Worm (Caenorhabditis elegans): ENCODE measurements around the gene rps-29.

rps-29 gene

ce11 chrIII:793595-793994 is 505 bp upstream of the rps-29 start, which contains the start of gene snt-2 (continued):
- no peak for TF ChIP-seq ekl-4 (GFP tag; IDR thresholded peaks at IDR 0.05)
- TF ChIP-seq F39B2.1 (GFP tag; IDR thresholded peaks at IDR 0.05): no peak
- TF ChIP-seq B0035.1 (tag; optimal IDR thresholded peaks at IDR 0.05): no peak
- TF ChIP-seq aptf-2 (GFP tag; conservative IDR thresholded peaks at IDR 0.05): no peak
- no peak for TF ChIP-seq sptf-2 (GFP tag; optimal IDR thresholded peaks at IDR 0.05)
- TF ChIP-seq die-1 (tag; optimal IDR thresholded peaks at IDR 0.05): no peak
- TF ChIP-seq hrde-1 (tag; optimal IDR thresholded peaks at IDR 0.05; ENCODE audit: borderline replicate concordance): no peak
- peak; percentile 35 for TF ChIP-seq hmg-1.2 (GFP tag; IDR thresholded peaks at IDR 0.05)
- peak; percentile 20 for TF ChIP-seq dpl-1 (GFP tag; optimal IDR thresholded peaks at IDR 0.05)
- no peak for TF ChIP-seq attf-3 (GFP tag; conservative IDR thresholded peaks at IDR 0.05)
- no peak for TF ChIP-seq lin-26 (GFP tag; IDR thresholded peaks at IDR 0.05)
- no peak for TF ChIP-seq him-1 (tag; optimal IDR thresholded peaks at IDR 0.05)
- TF ChIP-seq ccch-3 (GFP tag; optimal IDR thresholded peaks at IDR 0.05): no peak
- peak; percentile 53 for TF ChIP-seq D2030.7 (GFP tag; IDR thresholded peaks at IDR 0.05)
- TF ChIP-seq F55B11.4 (tag; optimal IDR thresholded peaks at IDR 0.05; ENCODE audit: borderline replicate concordance, insufficient read depth): no peak
- TF ChIP-seq rpc-1 (optimal IDR thresholded peaks at IDR 0.05): no peak
- no peak for TF ChIP-seq rpc-1 (tag; optimal IDR thresholded peaks at IDR 0.05)
- TF ChIP-seq gei-17 (GFP tag; optimal IDR thresholded peaks at IDR 0.05): no peak
- no peak for TF ChIP-seq nhr-27 (tag; optimal IDR thresholded peaks at IDR 0.05)
- no peak for TF ChIP-seq ztf-22 (GFP tag; optimal IDR thresholded peaks at IDR 0.05)
- TF ChIP-seq F52B5.7 (tag; optimal IDR thresholded peaks at IDR 0.05): no peak
- TF ChIP-seq egl-18 (GFP tag; IDR thresholded peaks at IDR 0.05): no peak
- no peak for TF ChIP-seq bed-2 (GFP tag; IDR thresholded peaks at IDR 0.05)
- TF ChIP-seq efl-1 (GFP tag; optimal IDR thresholded peaks at IDR 0.05): peak; percentile 48
- peak; percentile 67 for TF ChIP-seq ceh-27 (GFP tag; optimal IDR thresholded peaks at IDR 0.05)
- no peak for TF ChIP-seq nhr-179 (tag; optimal IDR thresholded peaks at IDR 0.05)
- TF ChIP-seq sea-2 (GFP tag; IDR thresholded peaks at IDR 0.05): no peak
- TF ChIP-seq tlf-1 (GFP tag; optimal IDR thresholded peaks at IDR 0.05): peak; percentile 35
- no peak for TF ChIP-seq mes-4 (tag; optimal IDR thresholded peaks at IDR 0.05)
- TF ChIP-seq hmg-20 (GFP tag; IDR thresholded peaks at IDR 0.05): no peak
- no peak for TF ChIP-seq B0261.1 (tag; optimal IDR thresholded peaks at IDR 0.05)
- TF ChIP-seq ztf-6 (GFP tag; IDR thresholded peaks at IDR 0.05): no peak
- TF ChIP-seq chd-7 (tag; optimal IDR thresholded peaks at IDR 0.05): no peak
- no peak for TF ChIP-seq let-526 (GFP tag; IDR thresholded peaks at IDR 0.05)
- peak; percentile 52 for TF ChIP-seq F49E8.2 (tag; optimal IDR thresholded peaks at IDR 0.05; ENCODE audit: insufficient read depth)
- no peak for TF ChIP-seq ets-4 (GFP tag; optimal IDR thresholded peaks at IDR 0.05)
- no peak for TF ChIP-seq B0019.2 (GFP tag; conservative IDR thresholded peaks at IDR 0.05)
- no peak for TF ChIP-seq tbx-9 (tag; optimal IDR thresholded peaks at IDR 0.05; ENCODE audit: borderline replicate concordance)
- no peak for TF ChIP-seq ztf-26 (tag; optimal IDR thresholded peaks at IDR 0.05)
- TF ChIP-seq hsf-1 (GFP tag; IDR thresholded peaks at IDR 0.05): no peak
- TF ChIP-seq K11D2.4 (GFP tag; IDR thresholded peaks at IDR 0.05): no peak
- TF ChIP-seq ztf-28 (GFP tag; IDR thresholded peaks at IDR 0.05): no peak
- TF ChIP-seq ceh-58 (GFP tag; IDR thresholded peaks at IDR 0.05): no peak
- no peak for TF ChIP-seq F10E7.11 (tag; optimal IDR thresholded peaks at IDR 0.05)
- TF ChIP-seq attf-6 (GFP tag; IDR thresholded peaks at IDR 0.05): no peak
- TF ChIP-seq F57A8.1 (GFP tag; optimal IDR thresholded peaks at IDR 0.05): no peak
- TF ChIP-seq Y67H2A.10 (GFP tag; conservative IDR thresholded peaks at IDR 0.05): no peak
- 0 out of 2 replicates have a peak, but pooled peaks have one; percentile 36 for TF ChIP-seq nfyb-1 (GFP tag; IDR thresholded peaks at IDR 0.05)
- no peak for TF ChIP-seq cebp-1 (GFP tag; IDR thresholded peaks at IDR 0.05)
- TF ChIP-seq cebp-1 (tag; optimal IDR thresholded peaks at IDR 0.05): peak; percentile 63

Data from whole organism, young adult.